Worm (Caenorhabditis elegans) whole organism, L2 larva: Measurements from ENCODE around the gene unc-93.

ENCODE experiments used
- C34F6.9 ChIP-seq: fragments of 150-350 bp; optimal IDR thresholded peaks from 2 replicates; lab custom pipeline; 2014; ENCODE audit warnings: missing biosample characterization, missing genetic modification characterization
- aly-2 ChIP-seq: fragments of 150-350 bp; optimal IDR thresholded peaks from 2 replicates; lab custom pipeline; 2014; ENCODE audit warnings: missing biosample characterization, missing genetic modification characterization
- lsy-2 ChIP-seq, 2 experiments: fragments of 150-350 bp in 1 of 2; sonication (generic microtip) in 1 of 2; optimal IDR thresholded peaks; 2 replicates each; lab custom pipeline; 2014 to 2017; ENCODE audit warnings: missing biosample characterization in 2 of 2, missing genetic modification characterization in 2 of 2
- nhr-10 ChIP-seq: sonication (generic microtip); optimal IDR thresholded peaks from 2 replicates; lab custom pipeline; 2017; ENCODE audit warnings: missing biosample characterization, missing genetic modification characterization
- nhr-129 ChIP-seq: fragments of 150-350 bp; optimal IDR thresholded peaks from 2 replicates; lab custom pipeline; 2014; ENCODE audit warnings: missing biosample characterization, missing genetic modification characterization
- nhr-21 ChIP-seq: fragments of 150-350 bp; optimal IDR thresholded peaks from 2 replicates; lab custom pipeline; 2014; ENCODE audit warnings: missing biosample characterization, missing genetic modification characterization
- nhr-77 ChIP-seq: fragments of 150-350 bp; optimal IDR thresholded peaks from 2 replicates; lab custom pipeline; 2014; ENCODE audit warnings: missing biosample characterization, missing genetic modification characterization
- peb-1 ChIP-seq: fragments of 150-350 bp; optimal IDR thresholded peaks from 2 replicates; lab custom pipeline; 2014; ENCODE audit warnings: missing biosample characterization, missing genetic modification characterization
- unc-55 ChIP-seq: fragments of 150-350 bp; sonication (generic microtip); optimal IDR thresholded peaks from 3 replicates; lab custom pipeline; 2014; ENCODE audit warnings: missing biosample characterization, missing genetic modification reagents, missing genetic modification characterization

Gene unc-93

ce11 chrIII:3695398-3695797, 51.2 kb downstream of the unc-93 start:
- TF ChIP-seq lsy-2 (tag; optimal IDR thresholded peaks at IDR 0.05; lab: Kevin White, UChicago) (peak; percentile 19 to 24), unc-55 (GFP tag; lab: Kevin White, UChicago) (peak; percentile 15)
- TF ChIP-seq, all 48 proteins: peak for 2; not testable (repeated sequence) for 46

DNA sequence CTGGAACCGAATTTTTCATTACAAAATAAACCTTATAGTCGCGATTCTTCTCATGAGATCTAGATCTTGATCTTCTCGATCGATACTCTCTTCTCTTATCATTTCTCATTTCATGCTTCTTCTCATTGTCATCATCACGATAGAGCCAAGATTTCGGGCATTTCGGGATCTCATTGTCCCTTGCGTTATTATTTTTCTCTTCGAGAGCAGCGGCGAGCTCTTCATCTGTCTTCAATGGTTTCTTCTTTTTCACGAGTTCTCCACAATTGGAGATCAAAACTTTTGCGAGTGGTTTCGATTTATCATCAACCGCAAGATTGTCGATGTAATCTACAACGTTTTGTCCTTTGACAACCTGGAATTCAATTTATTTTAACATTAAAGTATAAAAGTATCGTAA, 54.2 kb downstream of the unc-93 start:
- TF ChIP-seq lsy-2 (tag; optimal IDR thresholded peaks at IDR 0.05; lab: Kevin White, UChicago): no peak
- no peak for TF ChIP-seq peb-1 (tag; lab: Kevin White, UChicago)
- no peak for TF ChIP-seq aly-2 (tag; lab: Kevin White, UChicago)
- no peak for TF ChIP-seq nhr-10
- TF ChIP-seq nhr-77 (tag; lab: Kevin White, UChicago): no peak
- TF ChIP-seq nhr-129 (tag; lab: Kevin White, UChicago): no peak
- no peak for TF ChIP-seq nhr-21
- no peak for TF ChIP-seq C34F6.9 (tag; lab: Kevin White, UChicago)
